Fruit fly (Drosophila melanogaster): Measurements from ENCODE around the gene CG15812.
A peak's percentile ranks its signal among the peaks of the same experiment; 100 is the strongest.

Gene CG15812

DNA sequence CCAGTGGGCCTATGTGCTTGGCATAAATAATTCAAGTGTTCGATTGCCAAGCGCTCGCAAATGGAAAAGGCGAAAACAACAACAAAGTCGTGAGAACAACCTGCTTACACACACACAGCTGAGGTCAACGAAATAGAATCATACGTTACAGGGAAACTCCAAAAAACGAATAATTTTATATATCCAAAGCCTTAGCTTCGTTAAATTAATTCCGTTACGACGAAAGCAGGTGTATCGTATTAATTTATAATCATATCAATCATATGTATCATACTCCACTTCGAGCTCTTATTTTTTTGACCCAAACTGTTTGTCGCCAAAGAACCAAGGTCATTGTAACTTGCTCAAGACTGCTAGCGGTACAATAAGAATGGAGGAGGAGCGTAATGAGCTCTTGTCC lies 19.7 kb downstream of the CG15812 start:
- TF ChIP-seq HLH106 (tag; optimal IDR thresholded peaks at IDR 0.05), result peak; percentile 85
- TF ChIP-seq OdsH (GFP tag; optimal IDR thresholded peaks at IDR 0.05), result peak; percentile 87
- no peak for TF ChIP-seq Dif (GFP tag; optimal IDR thresholded peaks at IDR 0.05; ENCODE audit: partially characterized antibody)
- peak; percentile 84 for TF ChIP-seq ey (GFP tag; optimal IDR thresholded peaks at IDR 0.05)
- TF ChIP-seq dsf (GFP tag; optimal IDR thresholded peaks at IDR 0.05; ENCODE audit: borderline replicate concordance), result no peak
- no peak for TF ChIP-seq dl (GFP tag; optimal IDR thresholded peaks at IDR 0.05; ENCODE audit: insufficient read depth in 1 of 2, partially characterized antibody in 2 of 2)
- TF ChIP-seq usp (GFP tag; optimal IDR thresholded peaks at IDR 0.05), result no peak
- TF ChIP-seq pan (optimal IDR thresholded peaks at IDR 0.05), result no peak
- TF ChIP-seq psq (GFP tag; optimal IDR thresholded peaks at IDR 0.05), result peak; percentile 75
- no peak for TF ChIP-seq N (GFP tag; optimal IDR thresholded peaks at IDR 0.05)
- no peak for TF ChIP-seq Dfd (GFP tag; optimal IDR thresholded peaks at IDR 0.05)
- TF ChIP-seq CrebA (GFP tag; optimal IDR thresholded peaks at IDR 0.05; ENCODE audit: borderline replicate concordance), result no peak
- TF ChIP-seq GATAd (GFP tag; optimal IDR thresholded peaks at IDR 0.05), result no peak
- TF ChIP-seq foxo (GFP tag; optimal IDR thresholded peaks at IDR 0.05), result peak; percentile 73 to 91
- TF ChIP-seq Hnf4 (GFP tag; optimal IDR thresholded peaks at IDR 0.05), result no peak
- TF ChIP-seq Abd-B (GFP tag; optimal IDR thresholded peaks at IDR 0.05), result no peak
- TF ChIP-seq fru (GFP tag; optimal IDR thresholded peaks at IDR 0.05), result peak; percentile 93
- no peak for TF ChIP-seq Hr78 (GFP tag; optimal IDR thresholded peaks at IDR 0.05)
- no peak for TF ChIP-seq Mio (GFP tag; optimal IDR thresholded peaks at IDR 0.05)
- TF ChIP-seq Myc (optimal IDR thresholded peaks at IDR 0.05), result no peak
- peak; percentile 89 for TF ChIP-seq CG32264 (GFP tag; optimal IDR thresholded peaks at IDR 0.05)
- TF ChIP-seq sv (GFP tag; optimal IDR thresholded peaks at IDR 0.05), result peak; percentile 83
- TF ChIP-seq rgr (GFP tag; optimal IDR thresholded peaks at IDR 0.05), result peak; percentile 89
- TF ChIP-seq CG9705 (GFP tag; optimal IDR thresholded peaks at IDR 0.05), result peak; percentile 48
- TF ChIP-seq Vsx2 (GFP tag; optimal IDR thresholded peaks at IDR 0.05; ENCODE audit: partially characterized antibody), result no peak
- peak; percentile 83 for TF ChIP-seq woc (GFP tag; optimal IDR thresholded peaks at IDR 0.05)
- no peak for TF ChIP-seq tai (GFP tag; optimal IDR thresholded peaks at IDR 0.05)
- TF ChIP-seq h (GFP tag; optimal IDR thresholded peaks at IDR 0.05), result peak; percentile 94
- TF ChIP-seq lola (GFP tag; optimal IDR thresholded peaks at IDR 0.05), result no peak
- TF ChIP-seq brk (GFP tag; optimal IDR thresholded peaks at IDR 0.05), result no peak
- peak; percentile 83 for TF ChIP-seq Sp1 (GFP tag; optimal IDR thresholded peaks at IDR 0.05)
- TF ChIP-seq Jra (GFP tag; optimal IDR thresholded peaks at IDR 0.05), result no peak
- TF ChIP-seq br (GFP tag; optimal IDR thresholded peaks at IDR 0.05), result peak; percentile 90
- TF ChIP-seq dmrt93B (GFP tag; optimal IDR thresholded peaks at IDR 0.05), result peak; percentile 73
- TF ChIP-seq Hr83 (GFP tag; optimal IDR thresholded peaks at IDR 0.05; ENCODE audit: poor library complexity, severe bottlenecking), result peak; percentile 10
- no peak for TF ChIP-seq jim (GFP tag; optimal IDR thresholded peaks at IDR 0.05)
- TF ChIP-seq sage (GFP tag; optimal IDR thresholded peaks at IDR 0.05), result no peak
- peak; percentile 64 for TF ChIP-seq Rel (GFP tag; optimal IDR thresholded peaks at IDR 0.05)
- no peak for TF ChIP-seq Rel (tag; optimal IDR thresholded peaks at IDR 0.05)

DNA sequence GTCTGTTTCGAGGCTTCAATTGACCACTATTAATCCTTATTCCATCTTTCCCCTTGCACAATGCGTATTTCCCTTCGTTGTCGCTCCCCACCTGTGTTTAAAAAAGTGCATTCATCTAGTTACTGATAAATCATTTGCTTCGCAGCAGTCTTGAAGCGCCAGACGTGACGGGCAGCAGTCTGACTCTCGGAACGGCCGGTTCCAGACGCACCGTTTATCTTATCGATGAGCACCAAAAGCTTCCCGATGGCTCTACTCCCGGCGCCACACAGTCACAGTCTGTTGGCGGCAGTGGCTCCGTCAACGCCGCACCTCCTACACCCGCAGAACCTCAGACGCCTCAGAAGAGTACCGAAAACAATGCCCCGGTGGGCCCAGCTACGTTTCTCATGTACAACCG lies 24.3 kb downstream of the CG15812 start, which contains the start of gene CG42494:
CG42494 (plus strand) TSS at position 301 of the 400 bp plus-strand sequence.
- TF ChIP-seq Hr83 (GFP tag; optimal IDR thresholded peaks at IDR 0.05; ENCODE audit: poor library complexity, severe bottlenecking) (no peak), Jra (GFP tag; optimal IDR thresholded peaks at IDR 0.05) (no peak)

DNA sequence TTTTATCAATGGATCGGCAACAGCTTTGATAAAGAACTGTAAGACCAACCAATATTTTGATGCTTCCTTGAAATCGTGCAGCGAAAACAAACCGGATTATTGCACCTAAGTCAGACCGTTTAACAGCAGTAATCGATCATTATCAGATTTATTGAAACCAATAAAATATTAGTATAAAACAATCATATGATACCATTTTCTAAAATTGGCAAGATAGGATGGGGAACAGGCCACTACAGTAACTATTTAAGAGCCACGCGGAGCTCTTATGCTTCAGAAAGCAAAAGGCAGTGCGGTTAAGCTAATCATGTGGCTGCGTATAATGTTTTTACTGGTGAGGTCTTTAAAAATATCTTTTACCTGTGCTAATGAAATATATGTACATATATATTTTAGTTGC lies 26.6 kb downstream of the CG15812 start, which contains the start of gene CG32284:
CG32284 (plus strand) TSS at position 301 of the 400 bp plus-strand sequence.
- no peak for TF ChIP-seq CG9705 (GFP tag; optimal IDR thresholded peaks at IDR 0.05)
- TF ChIP-seq Sp1 (GFP tag; optimal IDR thresholded peaks at IDR 0.05), result no peak
- no peak for TF ChIP-seq fru (GFP tag; optimal IDR thresholded peaks at IDR 0.05)
- no peak for TF ChIP-seq Rel (GFP tag; optimal IDR thresholded peaks at IDR 0.05)
- no peak for TF ChIP-seq Rel (tag; optimal IDR thresholded peaks at IDR 0.05)
- TF ChIP-seq dmrt93B (GFP tag; optimal IDR thresholded peaks at IDR 0.05), result no peak
- TF ChIP-seq sage (GFP tag; optimal IDR thresholded peaks at IDR 0.05), result no peak
- no peak for TF ChIP-seq CG32264 (GFP tag; optimal IDR thresholded peaks at IDR 0.05)
- TF ChIP-seq GATAd (GFP tag; optimal IDR thresholded peaks at IDR 0.05), result no peak
- no peak for TF ChIP-seq HLH106 (tag; optimal IDR thresholded peaks at IDR 0.05)
- TF ChIP-seq sv (GFP tag; optimal IDR thresholded peaks at IDR 0.05), result no peak
- no peak for TF ChIP-seq ey (GFP tag; optimal IDR thresholded peaks at IDR 0.05)
- no peak for TF ChIP-seq jim (GFP tag; optimal IDR thresholded peaks at IDR 0.05)
- no peak for TF ChIP-seq N (GFP tag; optimal IDR thresholded peaks at IDR 0.05)
- TF ChIP-seq Jra (GFP tag; optimal IDR thresholded peaks at IDR 0.05), result no peak
- no peak for TF ChIP-seq lola (GFP tag; optimal IDR thresholded peaks at IDR 0.05)
- no peak for TF ChIP-seq rgr (GFP tag; optimal IDR thresholded peaks at IDR 0.05)
- no peak for TF ChIP-seq tai (GFP tag; optimal IDR thresholded peaks at IDR 0.05)
- no peak for TF ChIP-seq CrebA (GFP tag; optimal IDR thresholded peaks at IDR 0.05; ENCODE audit: borderline replicate concordance)
- no peak for TF ChIP-seq Hr78 (GFP tag; optimal IDR thresholded peaks at IDR 0.05)
- no peak for TF ChIP-seq h (GFP tag; optimal IDR thresholded peaks at IDR 0.05)
